Worm (Caenorhabditis elegans) whole organism, dauer: ENCODE measurements around the gene ZK1307.8.

Experiments
- unc-62 ChIP-seq: sonication (generic microtip); optimal IDR thresholded peaks from 2 replicates; lab custom pipeline; 2017; ENCODE audit warnings: missing biosample characterization, missing genetic modification reagents, missing genetic modification characterization

Gene ZK1307.8

DNA sequence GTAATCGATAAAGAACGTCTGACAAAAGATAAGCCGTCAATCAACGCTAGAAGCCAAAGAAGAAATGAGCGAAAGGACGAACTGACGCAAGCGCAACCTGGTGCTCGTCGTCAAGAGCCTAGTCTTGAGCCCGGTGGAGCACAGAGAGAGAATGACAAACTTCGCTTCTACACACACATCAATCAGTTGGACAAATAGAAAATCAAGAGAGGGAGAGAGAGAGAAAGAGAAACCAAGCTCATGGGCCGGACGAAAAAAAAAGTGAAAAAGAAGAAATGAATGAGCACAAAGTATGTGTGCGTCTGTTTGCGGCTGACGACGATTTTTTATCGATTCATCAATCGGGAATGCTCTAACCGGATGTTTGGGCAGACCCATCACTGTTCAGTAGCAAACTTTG lies 3.3 kb upstream of the ZK1307.8 start:
- TF ChIP-seq unc-62, result no peak

DNA sequence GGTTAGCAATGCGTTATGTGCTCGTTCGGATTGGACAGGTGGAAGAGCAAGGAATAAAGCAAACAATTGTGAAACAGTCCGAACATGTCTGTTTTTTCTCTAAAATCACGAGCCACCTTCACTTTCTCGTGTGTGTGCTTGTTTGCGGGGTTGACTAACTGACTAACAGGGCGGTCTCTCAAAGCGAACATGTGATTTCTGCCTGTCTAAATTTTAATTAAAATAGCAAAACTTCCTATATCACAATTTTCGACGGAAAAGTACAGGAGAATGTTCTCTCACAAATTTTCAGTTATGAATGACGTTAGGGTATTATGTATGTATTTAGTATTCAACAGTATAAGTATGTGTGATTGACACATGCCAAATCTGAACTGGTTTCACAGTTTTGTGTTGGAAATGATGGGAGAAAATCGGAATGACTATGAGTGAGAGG lies 2.5 kb upstream of the ZK1307.8 start:
- TF ChIP-seq unc-62, result no peak

DNA sequence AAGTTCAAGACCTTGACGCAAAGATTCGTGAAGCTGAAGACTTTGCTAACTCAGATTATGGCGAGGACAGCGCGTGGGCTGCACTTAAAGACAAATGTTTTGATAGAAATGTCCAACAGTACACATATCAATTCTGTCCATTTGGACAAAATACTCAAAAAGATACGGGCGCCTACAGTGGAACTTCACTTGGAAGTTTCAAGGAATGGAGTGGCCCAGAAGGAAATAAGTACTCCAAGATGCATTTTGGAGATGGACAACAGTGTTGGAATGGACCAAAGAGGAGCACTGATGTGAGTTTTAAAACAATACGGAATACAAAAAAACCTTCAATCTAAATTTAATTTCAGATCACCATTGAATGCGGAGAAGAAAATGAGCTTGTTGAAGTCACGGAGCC lies 1.5 kb downstream of the ZK1307.8 start:
- no peak for TF ChIP-seq unc-62

DNA sequence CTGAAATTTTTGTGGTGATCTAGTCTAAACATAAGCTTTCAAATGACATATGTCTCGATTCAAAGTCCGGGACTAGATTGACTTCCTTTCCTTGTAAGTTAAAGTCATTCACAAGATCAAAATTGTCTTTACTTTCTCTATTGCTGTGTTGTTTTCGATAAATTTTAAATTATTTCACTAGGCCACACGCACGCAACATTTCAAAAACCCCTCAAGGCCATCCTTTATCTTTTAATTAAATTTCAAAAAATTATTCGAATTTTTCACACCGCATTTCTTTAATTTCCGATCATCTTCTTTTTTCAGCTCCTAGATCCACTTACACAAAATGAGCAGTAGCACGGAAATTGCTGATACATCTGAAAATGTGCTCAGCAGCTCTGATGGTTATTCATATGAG lies 11.9 kb downstream of the ZK1307.8 start, which contains the start of gene ZK1307.7:
Gene ZK1307.7 (plus strand): TSS at position 301 of the 400 bp plus-strand sequence.
- no peak for TF ChIP-seq unc-62

- TF ChIP-seq unc-62, result no peak
Measured at ce11 chrII:9644438-9644837, 20.0 kb downstream of the ZK1307.8 start, which contains the start of gene fzr-1. Gene fzr-1, minus strand, starts transcription at chrII:9644466.

DNA sequence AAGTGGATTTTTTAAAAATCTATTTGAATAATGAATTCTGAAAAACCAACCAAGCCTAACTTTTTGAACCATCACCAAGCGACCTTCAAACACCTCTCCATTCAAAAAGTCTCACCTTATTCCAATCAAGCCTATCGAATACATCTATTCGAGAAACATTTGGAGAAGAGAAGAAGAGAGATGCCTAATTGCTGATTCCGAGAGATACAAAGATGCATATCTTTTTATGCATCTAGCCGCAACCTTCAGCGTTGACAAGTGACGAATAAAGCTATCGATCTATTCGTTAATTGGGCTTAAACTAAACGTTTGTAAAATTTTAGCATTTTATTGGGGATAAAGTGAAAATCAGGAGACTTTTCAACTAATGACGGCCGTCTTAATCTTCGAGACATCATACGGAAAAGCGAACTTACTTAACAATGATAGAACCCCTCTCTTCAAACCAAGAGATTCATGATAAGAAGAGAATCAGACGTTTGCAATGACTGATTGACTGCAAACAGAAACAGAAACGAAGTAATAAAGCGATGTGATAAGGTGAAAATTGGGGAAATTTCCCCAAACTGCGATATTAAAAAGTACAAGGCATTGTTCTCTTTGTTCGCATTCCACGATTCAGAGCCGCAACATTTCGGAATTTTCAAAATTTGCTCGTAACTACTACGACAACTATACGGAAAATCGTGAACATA lies 20.7 kb downstream of the ZK1307.8 start:
- TF ChIP-seq unc-62, result no peak

- TF ChIP-seq unc-62, result no peak
Measured at ce11 chrII:9646122-9646555, 21.7 kb downstream of the ZK1307.8 start.

- TF ChIP-seq unc-62, result no peak
Measured at ce11 chrII:9646928-9647838, 22.8 kb downstream of the ZK1307.8 start, which contains the start of gene sqv-8. Gene sqv-8, plus strand, starts transcription at chrII:9646978.

DNA sequence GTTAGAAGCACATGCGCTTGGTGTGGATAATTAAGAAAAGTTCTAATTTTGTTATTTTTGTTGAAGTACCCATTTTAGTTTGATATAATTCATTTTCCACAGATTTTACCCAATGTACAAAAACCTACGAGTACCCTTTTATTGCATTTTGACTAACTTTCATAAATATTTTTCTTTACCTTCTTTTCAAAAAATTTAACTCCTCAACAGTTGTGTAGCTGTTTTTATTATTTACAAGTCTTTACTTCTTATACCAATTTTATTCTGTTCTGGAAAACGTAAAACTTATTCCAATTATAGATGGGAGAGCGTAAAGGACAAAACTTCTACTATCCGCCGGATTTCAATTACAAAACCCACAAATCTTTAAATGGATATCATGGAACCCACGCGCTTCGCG lies 24.8 kb downstream of the ZK1307.8 start, which contains the start of gene ZK1307.9:
Gene ZK1307.9 (plus strand): TSS at position 301 of the 400 bp plus-strand sequence.
- TF ChIP-seq unc-62, result no peak

DNA sequence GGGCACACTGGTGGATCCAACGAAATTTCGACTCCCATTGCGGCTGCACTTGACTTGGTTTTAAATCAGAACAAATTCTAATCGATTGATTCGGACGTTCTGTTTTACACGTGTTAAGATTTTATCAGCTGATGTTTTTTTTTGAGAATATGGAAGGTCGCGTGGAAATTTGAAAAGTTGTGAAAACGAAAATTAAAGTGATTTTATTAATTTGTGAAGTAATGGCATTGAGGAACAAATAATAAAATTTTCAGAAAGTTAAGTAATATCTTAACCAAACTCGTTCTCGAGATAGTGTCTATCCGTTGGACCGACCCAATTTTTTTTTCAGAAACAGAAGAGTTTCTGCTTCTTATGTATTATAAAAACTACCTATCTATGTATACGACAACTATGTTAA lies 27.3 kb downstream of the ZK1307.8 start, which contains the start of gene ZK1307.4:
Gene ZK1307.4 (minus strand): TSS at position 101 of the 400 bp plus-strand sequence.
- no peak for TF ChIP-seq unc-62

ce11 chrII:9652919-9653318 lies 28.5 kb downstream of the ZK1307.8 start, which contains the start of gene ZK1307.3:
Gene ZK1307.3, minus strand, starts transcription at chrII:9653019.
- no peak for TF ChIP-seq unc-62

- TF ChIP-seq unc-62, result no peak
Measured at ce11 chrII:9653679-9654078, 29.3 kb downstream of the ZK1307.8 start, which contains the start of gene ZK1307.2. Gene ZK1307.2, minus strand, starts transcription at chrII:9653952.

DNA sequence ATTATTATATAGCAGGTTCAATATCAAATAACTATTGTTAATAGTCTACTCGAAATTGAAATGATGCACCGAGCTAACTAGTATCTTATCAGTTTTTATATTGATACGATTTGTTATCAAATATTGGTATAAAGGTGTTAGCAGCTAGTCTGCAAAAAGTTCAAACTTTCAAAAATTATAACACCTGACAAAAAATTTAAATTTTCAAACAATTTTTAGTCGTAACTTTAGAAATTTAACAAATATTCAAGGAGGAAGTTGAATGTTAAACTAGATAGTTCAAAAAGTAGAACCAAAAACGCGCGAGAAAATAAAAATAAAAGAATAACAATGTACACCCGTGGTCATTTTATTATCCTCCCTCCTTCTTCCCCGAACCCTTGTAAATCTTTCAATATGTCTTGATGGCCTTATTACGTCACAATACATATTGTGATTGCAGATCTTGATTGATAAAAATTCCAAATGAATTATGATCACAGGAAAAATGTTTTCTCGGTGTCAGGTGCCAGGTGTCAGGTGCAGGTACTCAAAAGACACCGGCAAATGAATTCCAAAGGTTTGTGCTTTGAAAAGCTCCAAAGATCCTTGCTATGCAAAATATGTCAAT lies 31.2 kb downstream of the ZK1307.8 start, which contains the start of gene ZK1307.1:
Gene ZK1307.1 (minus strand): TSS at position 51 of the 610 bp plus-strand sequence.
- TF ChIP-seq unc-62, result no peak

- no peak for TF ChIP-seq unc-62
Measured at ce11 chrII:9656210-9656755, 31.9 kb downstream of the ZK1307.8 start, which contains the start of gene gstk-1. Gene gstk-1, plus strand, starts transcription at chrII:9656705.

ce11 chrII:9658915-9659314 lies 34.5 kb downstream of the ZK1307.8 start, which contains the start of gene ZK1320.2:
Gene ZK1320.2, minus strand, starts transcription at chrII:9659002.
- no peak for TF ChIP-seq unc-62

ce11 chrII:9660379-9660778 lies 36.0 kb downstream of the ZK1307.8 start, which contains the start of gene ZK1320.3:
Gene ZK1320.3, minus strand, starts transcription at chrII:9660419.
- no peak for TF ChIP-seq unc-62
